Worm (Caenorhabditis elegans) whole organism, L4/young adult: ENCODE results near the gene taf-7.2.

Experiments
- W03F9.2 ChIP-seq: fragments of 150-350 bp; optimal IDR thresholded peaks from 2 replicates; lab custom pipeline; 2014; ENCODE audit warnings: missing biosample characterization, missing genetic modification characterization
- dao-5 ChIP-seq: sonication (generic microtip); optimal IDR thresholded peaks from 2 replicates; lab custom pipeline; 2016; ENCODE audit warnings: missing genotype, missing genetic modification characterization, moderate library complexity, missing compliant biosample characterization
- him-1 ChIP-seq: sonication (generic microtip); optimal IDR thresholded peaks from 2 replicates; lab custom pipeline; 2016; ENCODE audit warnings: missing genotype, missing genetic modification reagents, missing genetic modification characterization, missing compliant biosample characterization

The taf-7.2 gene

ce11 chrIII:12685372-12686298, 12.4 kb upstream of the taf-7.2 start:
- no peak for TF ChIP-seq W03F9.2 (tag; lab: Kevin White, UChicago)
- no peak for TF ChIP-seq dao-5
- no peak for TF ChIP-seq him-1

- TF ChIP-seq dao-5 (no peak), W03F9.2 (tag; lab: Kevin White, UChicago) (no peak), him-1 (no peak)
Observed at ce11 chrIII:12680266-12680665, 7.0 kb upstream of the taf-7.2 start.

- TF ChIP-seq W03F9.2 (tag; lab: Kevin White, UChicago) = no peak
- TF ChIP-seq him-1 = no peak
- TF ChIP-seq dao-5 = no peak
Observed at ce11 chrIII:12668821-12669220, 4.4 kb downstream of the taf-7.2 start.

- TF ChIP-seq W03F9.2 (tag; lab: Kevin White, UChicago) = no peak
- no peak for TF ChIP-seq dao-5
- TF ChIP-seq him-1 = no peak
Observed at ce11 chrIII:12662186-12662585, 11.0 kb downstream of the taf-7.2 start, which contains the start of gene tpst-1. tpst-1 (minus strand) TSS chrIII:12662286.

ce11 chrIII:12658649-12659048, 14.6 kb downstream of the taf-7.2 start:
- TF ChIP-seq him-1 (no peak), W03F9.2 (tag; lab: Kevin White, UChicago) (no peak), dao-5 (no peak)

ce11 chrIII:12652609-12653008, 20.6 kb downstream of the taf-7.2 start:
- TF ChIP-seq dao-5 (no peak), W03F9.2 (tag; lab: Kevin White, UChicago) (no peak), him-1 (no peak)

- TF ChIP-seq dao-5 = no peak
- no peak for TF ChIP-seq W03F9.2 (tag; lab: Kevin White, UChicago)
- no peak for TF ChIP-seq him-1
Observed at ce11 chrIII:12651946-12652345, 21.3 kb downstream of the taf-7.2 start.

- TF ChIP-seq him-1 (no peak), dao-5 (no peak), W03F9.2 (tag; lab: Kevin White, UChicago) (no peak)
Observed at ce11 chrIII:12644669-12645068, 28.6 kb downstream of the taf-7.2 start.

ce11 chrIII:12642511-12643168, 30.6 kb downstream of the taf-7.2 start:
- TF ChIP-seq him-1 (no peak), W03F9.2 (tag; lab: Kevin White, UChicago) (no peak), dao-5 (no peak)

- TF ChIP-seq dao-5 (no peak), W03F9.2 (tag; lab: Kevin White, UChicago) (no peak), him-1 (no peak)
Observed at ce11 chrIII:12640386-12641024, 32.7 kb downstream of the taf-7.2 start.

ce11 chrIII:12639214-12639613, 34.0 kb downstream of the taf-7.2 start:
- TF ChIP-seq W03F9.2 (tag; lab: Kevin White, UChicago) (no peak), dao-5 (no peak), him-1 (no peak)

- TF ChIP-seq W03F9.2 (tag; lab: Kevin White, UChicago) = no peak
- no peak for TF ChIP-seq dao-5
- TF ChIP-seq him-1 = no peak
Observed at ce11 chrIII:12638592-12638991, 34.6 kb downstream of the taf-7.2 start.

ce11 chrIII:12625875-12626649, 47.2 kb downstream of the taf-7.2 start, which contains the start of gene pqn-80:
pqn-80 (plus strand) TSS chrIII:12626568.
- peak; percentile 36 for TF ChIP-seq W03F9.2 (tag; lab: Kevin White, UChicago)
- TF ChIP-seq dao-5 = no peak

- TF ChIP-seq W03F9.2 (tag; lab: Kevin White, UChicago) (no peak), dao-5 (no peak), him-1 (no peak)
Observed at ce11 chrIII:12624466-12624865, 48.8 kb downstream of the taf-7.2 start, which contains the start of gene gtf-2A2. gtf-2A2 (plus strand) TSS chrIII:12624766.
